Worm (Caenorhabditis elegans) whole organism, late embryonic: ENCODE results near the gene Y57G11A.5.

Experiments used
- C08G9.2 ChIP-seq: sonication (generic microtip); optimal IDR thresholded peaks from 2 replicates; lab custom pipeline; 2016; ENCODE audit warnings: mild to moderate bottlenecking, missing genetic modification characterization, moderate library complexity, missing compliant biosample characterization
- C38D4.7 ChIP-seq: fragments of 200-800 bp; sonication (Bioruptor generic); optimal IDR thresholded peaks from 2 replicates; lab custom pipeline; 2018; ENCODE audit warnings: mild to moderate bottlenecking, missing genetic modification characterization, moderate library complexity, missing compliant biosample characterization
- K02D7.2 ChIP-seq: sonication (generic microtip); optimal IDR thresholded peaks from 2 replicates; lab custom pipeline; 2017; ENCODE audit warnings: mild to moderate bottlenecking, missing genetic modification characterization, missing compliant biosample characterization
- ahr-1 ChIP-seq: sonication (generic microtip); optimal IDR thresholded peaks from 2 replicates; lab custom pipeline; 2016; ENCODE audit warnings: missing genetic modification characterization, missing compliant biosample characterization
- ama-1 ChIP-seq: fragments of 150-350 bp; optimal IDR thresholded peaks from 2 replicates; lab custom pipeline; 2014
- ceh-14 ChIP-seq: sonication (generic microtip); optimal IDR thresholded peaks from 2 replicates; lab custom pipeline; 2016; ENCODE audit warnings: missing genotype, missing genetic modification characterization, missing compliant biosample characterization
- ceh-18 ChIP-seq: sonication (generic microtip); optimal IDR thresholded peaks from 2 replicates; lab custom pipeline; 2016; ENCODE audit warnings: missing genetic modification characterization, missing compliant biosample characterization
- ceh-2 ChIP-seq: sonication (generic microtip); optimal IDR thresholded peaks from 2 replicates; lab custom pipeline; 2016; ENCODE audit warnings: missing genotype, missing genetic modification characterization, missing compliant biosample characterization
- ceh-24 ChIP-seq: sonication (generic microtip); optimal IDR thresholded peaks from 2 replicates; lab custom pipeline; 2016; ENCODE audit warnings: mild to moderate bottlenecking, missing genetic modification characterization, missing compliant biosample characterization
- ceh-31 ChIP-seq: sonication (generic microtip); optimal IDR thresholded peaks from 2 replicates; lab custom pipeline; 2016; ENCODE audit warnings: missing genetic modification characterization, missing compliant biosample characterization
- ceh-34 ChIP-seq: sonication (generic microtip); optimal IDR thresholded peaks from 2 replicates; lab custom pipeline; 2016; ENCODE audit warnings: mild to moderate bottlenecking, missing genetic modification characterization, missing compliant biosample characterization
- ceh-45 ChIP-seq: fragments of 200-800 bp; sonication (Bioruptor generic); IDR thresholded peaks from 2 replicates; pipeline ENCODE4 v1.3.6; 2022; ENCODE audit warnings: missing genetic modification reagents, missing genetic modification characterization, missing compliant biosample characterization
- ceh-48 ChIP-seq: sonication (generic microtip); optimal IDR thresholded peaks from 2 replicates; lab custom pipeline; 2016; ENCODE audit warnings: missing genetic modification characterization, inconsistent platforms, missing compliant biosample characterization
- ceh-6 ChIP-seq: fragments of 200-800 bp; sonication (Bioruptor generic); optimal IDR thresholded peaks from 2 replicates; lab custom pipeline; 2018; ENCODE audit warnings: mild to moderate bottlenecking, missing genetic modification characterization, missing compliant biosample characterization
- che-1 ChIP-seq: sonication (generic microtip); optimal IDR thresholded peaks from 2 replicates; lab custom pipeline; 2016; ENCODE audit warnings: mild to moderate bottlenecking, missing genetic modification characterization, missing compliant biosample characterization
- dmd-4 ChIP-seq: sonication (generic microtip); optimal IDR thresholded peaks from 2 replicates; lab custom pipeline; 2016; ENCODE audit warnings: borderline replicate concordance, missing genetic modification characterization, missing compliant biosample characterization
- elt-2 ChIP-seq: sonication (generic microtip); optimal IDR thresholded peaks from 2 replicates; lab custom pipeline; 2016; ENCODE audit warnings: missing genetic modification reagents, missing genetic modification characterization, missing compliant biosample characterization
- fax-1 ChIP-seq: sonication (generic microtip); optimal IDR thresholded peaks from 2 replicates; lab custom pipeline; 2016; ENCODE audit warnings: missing genotype, missing genetic modification characterization, missing compliant biosample characterization
- fkh-10 ChIP-seq: fragments of 150-350 bp; optimal IDR thresholded peaks from 2 replicates; lab custom pipeline; 2014; ENCODE audit warnings: missing biosample characterization, missing genetic modification reagents, missing genetic modification characterization
- fkh-6 ChIP-seq: sonication (generic microtip); optimal IDR thresholded peaks from 2 replicates; lab custom pipeline; 2016; ENCODE audit warnings: missing genetic modification characterization, missing compliant biosample characterization
- gmeb-2 ChIP-seq: sonication (generic microtip); optimal IDR thresholded peaks from 2 replicates; lab custom pipeline; 2016; ENCODE audit warnings: missing genetic modification characterization, inconsistent platforms, missing compliant biosample characterization
- hlh-15 ChIP-seq: sonication (generic microtip); optimal IDR thresholded peaks from 2 replicates; lab custom pipeline; 2016; ENCODE audit warnings: missing genetic modification characterization, missing compliant biosample characterization
- hlh-6 ChIP-seq: sonication (generic microtip); optimal IDR thresholded peaks from 2 replicates; lab custom pipeline; 2016; ENCODE audit warnings: missing genotype, missing genetic modification characterization, missing compliant biosample characterization
- hlh-8 ChIP-seq: sonication (generic microtip); optimal IDR thresholded peaks from 2 replicates; lab custom pipeline; 2016; ENCODE audit warnings: missing genotype, missing genetic modification characterization, missing compliant biosample characterization
- lin-11 ChIP-seq: fragments of 200-800 bp; sonication (Bioruptor generic); optimal IDR thresholded peaks from 2 replicates; lab custom pipeline; 2018; ENCODE audit warnings: mild to moderate bottlenecking, missing genetic modification characterization, missing compliant biosample characterization
- madf-2 ChIP-seq: sonication (generic microtip); optimal IDR thresholded peaks from 2 replicates; lab custom pipeline; 2017; ENCODE audit warnings: missing genetic modification characterization, missing compliant biosample characterization
- nhr-232 ChIP-seq: sonication (generic microtip); optimal IDR thresholded peaks from 2 replicates; lab custom pipeline; 2016; ENCODE audit warnings: missing genetic modification characterization, missing compliant biosample characterization
- npax-4 ChIP-seq: sonication (generic microtip); optimal IDR thresholded peaks from 2 replicates; lab custom pipeline; 2016; ENCODE audit warnings: missing genetic modification characterization, missing compliant biosample characterization
- odd-2 ChIP-seq: sonication (generic microtip); optimal IDR thresholded peaks from 2 replicates; lab custom pipeline; 2017; ENCODE audit warnings: antibody characterized with exemption, mild to moderate bottlenecking, missing genetic modification characterization, missing compliant biosample characterization
- pag-3 ChIP-seq: sonication (generic microtip); optimal IDR thresholded peaks from 2 replicates; lab custom pipeline; 2016; ENCODE audit warnings: missing compliant biosample characterization, missing genetic modification characterization, borderline replicate concordance
- pax-1 ChIP-seq: fragments of 150-350 bp; optimal IDR thresholded peaks from 2 replicates; lab custom pipeline; 2014; ENCODE audit warnings: missing biosample characterization, missing genetic modification characterization
- pqm-1 ChIP-seq: sonication (generic microtip); optimal IDR thresholded peaks from 2 replicates; lab custom pipeline; 2016; ENCODE audit warnings: missing genetic modification characterization, missing compliant biosample characterization
- ref-2 ChIP-seq: sonication (generic microtip); optimal IDR thresholded peaks from 2 replicates; lab custom pipeline; 2016; ENCODE audit warnings: missing genetic modification characterization, missing compliant biosample characterization
- sox-2 ChIP-seq: fragments of 200-800 bp; sonication (Bioruptor generic); IDR thresholded peaks from 2 replicates; pipeline ENCODE4 v1.3.6; 2022; ENCODE audit warnings: missing genetic modification reagents, missing genetic modification characterization, missing compliant biosample characterization
- ttx-3 ChIP-seq: sonication (generic microtip); optimal IDR thresholded peaks from 2 replicates; lab custom pipeline; 2016; ENCODE audit warnings: missing genetic modification reagents, missing genetic modification characterization, missing compliant biosample characterization
- unc-42 ChIP-seq: sonication (generic microtip); optimal IDR thresholded peaks from 2 replicates; lab custom pipeline; 2016; ENCODE audit warnings: missing genotype, missing genetic modification characterization, missing compliant biosample characterization
- unc-55 ChIP-seq: sonication (generic microtip); optimal IDR thresholded peaks from 2 replicates; lab custom pipeline; 2017; ENCODE audit warnings: missing biosample characterization, missing genetic modification reagents, missing genetic modification characterization
- unc-86 ChIP-seq: sonication (generic microtip); optimal IDR thresholded peaks from 2 replicates; lab custom pipeline; 2016; ENCODE audit warnings: missing genetic modification characterization, missing compliant biosample characterization

The Y57G11A.5 gene

ce11 chrIV:14512405-14512804, at the start of gene Y57G11A.5:
Gene Y57G11A.5 (minus strand): TSS chrIV:14512505.
- TF ChIP-seq ceh-34 (tag; lab: Kevin White, UChicago): no peak
- no peak for TF ChIP-seq pag-3
- no peak for TF ChIP-seq ceh-2 (tag; lab: Kevin White, UChicago)
- no peak for TF ChIP-seq ceh-48 (tag; lab: Kevin White, UChicago)
- no peak for TF ChIP-seq gmeb-2 (tag; lab: Kevin White, UChicago)
- TF ChIP-seq C38D4.7 (GFP tag; lab: Kevin White, UChicago): no peak
- TF ChIP-seq fkh-10 (GFP tag; lab: Kevin White, UChicago): no peak

DNA sequence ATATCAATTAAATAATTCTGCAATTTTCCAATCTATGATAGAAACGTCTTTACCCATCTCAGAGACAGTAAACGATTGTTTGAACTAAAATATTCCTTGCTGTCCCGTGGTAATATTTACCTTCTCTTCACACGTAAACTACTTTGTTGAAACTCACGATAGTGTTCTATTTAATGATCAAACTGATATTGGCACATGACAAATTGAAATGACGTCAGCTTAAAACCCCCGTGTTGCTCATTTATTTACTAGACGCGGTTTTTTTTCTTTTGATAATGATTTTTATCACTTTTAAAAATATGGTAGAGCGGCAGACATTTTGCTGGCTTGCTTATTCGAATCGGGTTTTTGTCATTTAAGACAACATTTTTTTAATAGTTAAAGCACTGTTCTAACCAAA, 49.4 kb upstream of the Y57G11A.5 start:
- TF ChIP-seq fkh-6 (no peak), dmd-4 (tag; lab: Kevin White, UChicago) (no peak), che-1 (tag; lab: Kevin White, UChicago) (no peak), ceh-6 (GFP tag; lab: Kevin White, UChicago) (no peak), ama-1 (lab: Kevin White, UChicago) (no peak), C38D4.7 (GFP tag; lab: Kevin White, UChicago) (no peak), gmeb-2 (tag; lab: Kevin White, UChicago) (no peak), C08G9.2 (tag; lab: Kevin White, UChicago) (no peak), ceh-24 (no peak), unc-55 (GFP tag; lab: Kevin White, UChicago) (no peak), hlh-6 (no peak), pax-1 (tag; lab: Kevin White, UChicago) (no peak), unc-42 (tag; lab: Kevin White, UChicago) (no peak), ttx-3 (no peak), fax-1 (tag; lab: Kevin White, UChicago) (no peak)

DNA sequence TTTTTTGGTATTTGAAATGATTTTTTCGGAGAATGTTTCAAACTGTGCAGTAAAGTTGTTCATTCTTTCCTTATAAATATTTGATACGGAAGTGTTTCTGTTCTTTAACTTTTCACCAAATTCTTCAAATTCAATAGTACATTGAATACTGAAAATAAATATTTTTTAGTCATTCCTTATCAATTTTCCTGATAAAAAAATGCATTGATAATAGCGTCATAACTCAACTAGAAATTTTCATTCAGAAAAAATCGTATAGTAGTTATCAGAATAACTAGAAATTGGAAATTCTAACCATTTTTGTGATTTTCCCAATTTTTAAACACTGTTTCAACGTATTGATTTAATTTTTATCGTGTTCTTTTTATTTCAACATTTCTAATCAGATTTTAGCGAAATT, 47.0 kb upstream of the Y57G11A.5 start:
- TF ChIP-seq ceh-14 (tag; lab: Kevin White, UChicago) (no peak), nhr-232 (no peak), elt-2 (peak; percentile 1), npax-4 (no peak)

DNA sequence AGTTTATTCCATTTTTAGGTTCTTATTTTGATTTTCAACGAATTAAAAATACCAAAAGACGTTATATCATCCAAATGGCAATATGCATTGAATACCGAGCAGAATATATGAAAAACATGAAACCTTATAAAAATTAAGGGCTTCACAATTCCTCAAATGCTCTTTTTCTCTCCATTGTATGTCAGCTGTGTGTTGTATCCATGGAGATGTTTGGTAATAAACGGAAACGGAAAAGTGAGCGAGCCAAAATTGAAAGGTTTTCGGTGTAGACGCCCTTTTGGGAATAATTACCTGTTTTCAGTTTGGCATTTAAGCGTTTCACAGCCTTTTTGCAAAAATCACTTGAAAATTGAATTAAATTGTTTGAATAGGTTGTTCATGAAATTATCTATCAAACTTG, 45.3 kb upstream of the Y57G11A.5 start:
- no peak for TF ChIP-seq ahr-1
- TF ChIP-seq hlh-8: no peak
- no peak for TF ChIP-seq C38D4.7 (GFP tag; lab: Kevin White, UChicago)
- no peak for TF ChIP-seq K02D7.2 (tag; lab: Kevin White, UChicago)
- TF ChIP-seq ref-2 (tag; lab: Kevin White, UChicago): no peak
- TF ChIP-seq pqm-1 (tag; lab: Kevin White, UChicago): no peak
- TF ChIP-seq sox-2 (GFP tag; lab: Robert Waterston, UW): no peak
- TF ChIP-seq odd-2 (tag; lab: Kevin White, UChicago): no peak

DNA sequence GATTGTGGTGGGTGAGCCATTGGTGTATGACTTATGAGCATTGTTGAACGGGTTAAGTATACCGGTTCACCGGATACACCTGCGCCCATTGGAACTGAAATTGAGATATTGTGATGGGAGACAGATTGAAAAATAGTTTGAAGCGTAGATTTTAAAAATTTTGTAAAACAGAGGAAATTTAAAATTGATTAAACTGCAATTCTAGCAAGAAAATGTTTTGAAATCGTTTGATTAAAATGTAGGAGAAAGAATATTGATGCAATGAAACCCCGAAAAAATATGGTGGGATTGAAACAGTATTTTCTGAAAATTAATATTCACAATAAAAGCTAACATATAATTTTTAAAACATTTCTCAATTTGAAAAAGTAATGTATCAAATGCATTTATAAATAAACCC, 42.5 kb upstream of the Y57G11A.5 start, which contains the start of gene Y57G11B.6:
Gene Y57G11B.6 (minus strand): TSS at position 101 of the 400 bp plus-strand sequence.
- TF ChIP-seq hlh-15 (tag; lab: Kevin White, UChicago): no peak
- no peak for TF ChIP-seq lin-11 (tag; lab: Kevin White, UChicago)
- no peak for TF ChIP-seq ceh-45 (GFP tag; lab: Robert Waterston, UW)
- no peak for TF ChIP-seq madf-2 (tag; lab: Kevin White, UChicago)
- no peak for TF ChIP-seq C08G9.2 (tag; lab: Kevin White, UChicago)
- TF ChIP-seq ceh-18 (tag; lab: Kevin White, UChicago): no peak
- TF ChIP-seq ceh-24: no peak
- no peak for TF ChIP-seq che-1 (tag; lab: Kevin White, UChicago)
- no peak for TF ChIP-seq ceh-31 (tag; lab: Kevin White, UChicago)
- TF ChIP-seq elt-2: no peak
- TF ChIP-seq unc-42 (tag; lab: Kevin White, UChicago): no peak
- no peak for TF ChIP-seq fax-1 (tag; lab: Kevin White, UChicago)
- TF ChIP-seq unc-86: no peak
